Fruit fly (Drosophila melanogaster): ENCODE results near the gene Gr8a.

The Gr8a gene

DNA sequence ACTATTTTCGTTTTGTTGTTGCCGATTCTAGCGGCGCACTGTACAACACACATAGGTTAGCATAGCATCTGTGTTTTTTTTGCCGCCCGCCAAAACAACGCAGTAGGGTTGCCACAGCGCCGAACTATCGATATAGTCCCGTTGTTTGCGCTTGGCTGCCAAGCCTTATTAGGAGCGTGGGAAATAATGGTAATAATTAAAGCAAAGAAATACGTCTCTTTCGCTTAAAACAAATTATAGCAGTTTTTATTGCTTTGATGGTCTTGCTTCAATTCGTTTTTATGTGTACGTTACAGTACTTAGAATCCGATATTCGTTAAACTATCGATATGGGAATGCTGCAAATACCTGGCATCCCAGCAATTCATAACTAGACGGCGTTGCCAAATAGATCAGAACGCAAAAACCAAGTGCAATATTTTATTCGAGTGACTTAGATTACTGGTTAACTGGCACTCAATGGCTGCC, 16.5 kb downstream of the Gr8a start, which contains the start of the genes mxc and Larp7 (continued):
- TF ChIP-seq Neu2 (GFP tag; optimal IDR thresholded peaks at IDR 0.05; ENCODE audit: borderline replicate concordance) (no peak), wdn (GFP tag; IDR thresholded peaks at IDR 0.05) (no peak), dmrt11E (tag; optimal IDR thresholded peaks at IDR 0.05) (peak; percentile 39), CG13287 (GFP tag; IDR thresholded peaks at IDR 0.05; ENCODE audit: partially characterized antibody) (peak; percentile 85), CG4328 (GFP tag; optimal IDR thresholded peaks at IDR 0.05) (no peak), CG17568 (GFP tag; optimal IDR thresholded peaks at IDR 0.05) (no peak), pfk (GFP tag; optimal IDR thresholded peaks at IDR 0.05) (no peak), exex (tag; optimal IDR thresholded peaks at IDR 0.05) (no peak), CG8089 (GFP tag; optimal IDR thresholded peaks at IDR 0.05) (peak; percentile 42), B-H1 (GFP tag; IDR thresholded peaks at IDR 0.05) (no peak), Ets65A (GFP tag) (peak; percentile 96), ap (GFP tag; IDR thresholded peaks at IDR 0.05) (no peak), bbx (GFP tag; IDR thresholded peaks at IDR 0.05; ENCODE audit: partially characterized antibody) (peak; percentile 62), rib (GFP tag; IDR thresholded peaks at IDR 0.05) (peak; percentile 38; the same call in 1 of the 2 replicates), slp2 (GFP tag; optimal IDR thresholded peaks at IDR 0.05) (peak; percentile 57), CG1602 (GFP tag; optimal IDR thresholded peaks at IDR 0.05) (peak; percentile 34), pho (GFP tag; optimal IDR thresholded peaks at IDR 0.05) (peak; percentile 70), CG3163 (GFP tag; optimal IDR thresholded peaks at IDR 0.05) (peak; percentile 32), scrt (GFP tag; optimal IDR thresholded peaks at IDR 0.05) (no peak), CG7372 (GFP tag; IDR thresholded peaks at IDR 0.05) (peak; percentile 46; the same call in 1 of the 2 replicates), jigr1 (GFP tag; IDR thresholded peaks at IDR 0.05) (0 out of 3 replicates have a peak, but pooled peaks have one; percentile 15), CG31224 (GFP tag; IDR thresholded peaks at IDR 0.05) (0 out of 2 replicates have a peak, but pooled peaks have one; percentile 26), fru (optimal IDR thresholded peaks at IDR 0.05) (no peak), fd3F (GFP tag; optimal IDR thresholded peaks at IDR 0.05) (peak; percentile 55), Mad (GFP tag; optimal IDR thresholded peaks at IDR 0.05) (peak; percentile 47), CG12219 (GFP tag; optimal IDR thresholded peaks at IDR 0.05) (no peak), Atf3 (GFP tag; optimal IDR thresholded peaks at IDR 0.05) (no peak), aop (GFP tag; IDR thresholded peaks at IDR 0.05) (no peak), trem (tag; optimal IDR thresholded peaks at IDR 0.05) (peak; percentile 68), ERR (GFP tag; optimal IDR thresholded peaks at IDR 0.05) (peak; percentile 24), gro (GFP tag; optimal IDR thresholded peaks at IDR 0.05) (peak; percentile 81), lola (GFP tag; optimal IDR thresholded peaks at IDR 0.05) (peak in 1 of 3 experiments; percentile 53), sima (GFP tag; optimal IDR thresholded peaks at IDR 0.05) (no peak), CG7839 (tag; optimal IDR thresholded peaks at IDR 0.05) (no peak), toy (GFP tag; IDR thresholded peaks at IDR 0.05) (no peak), CG3407 (GFP tag; optimal IDR thresholded peaks at IDR 0.05) (no peak), dysf (GFP tag; IDR thresholded peaks at IDR 0.05) (no peak; the same call in 2 of the 3 replicates), CG6765 (GFP tag; optimal IDR thresholded peaks at IDR 0.05) (no peak), CG12942 (GFP tag; optimal IDR thresholded peaks at IDR 0.05) (peak; percentile 25), CG1792 (GFP tag; optimal IDR thresholded peaks at IDR 0.05) (peak; percentile 43), CkIIα-i1 (GFP tag; IDR thresholded peaks at IDR 0.05) (no peak), twi (tag; optimal IDR thresholded peaks at IDR 0.05) (peak; percentile 69), HLHmδ (GFP tag; optimal IDR thresholded peaks at IDR 0.05) (no peak), CG2199 (GFP tag; IDR thresholded peaks at IDR 0.05) (no peak), pnt (GFP tag; optimal IDR thresholded peaks at IDR 0.05) (peak; percentile 67), PHDP (tag; optimal IDR thresholded peaks at IDR 0.05) (no peak), ato (GFP tag; IDR thresholded peaks at IDR 0.05; ENCODE audit: partially characterized antibody) (no peak), emc (GFP tag; optimal IDR thresholded peaks at IDR 0.05) (no peak)

Measured in whole organism, embryonic.